Fruit fly (Drosophila melanogaster) whole organism, embryonic: ENCODE measurements around the gene CG31867.

Experiments
- Aef1 ChIP-seq: fragments of 200-800 bp; sonication (Bioruptor generic); IDR thresholded peaks from 3 replicates; pipeline ENCODE4 v1.3.6; 2022; ENCODE audit warnings: missing biosample characterization, missing genetic modification characterization
- B-H2 ChIP-seq: fragments of 200-800 bp; sonication (Bioruptor generic); optimal IDR thresholded peaks from 2 replicates; lab custom pipeline; 2018; ENCODE audit warnings: missing biosample characterization, mild to moderate bottlenecking, missing genetic modification characterization
- CG10267 ChIP-seq: fragments of 200-800 bp; sonication (Bioruptor generic); optimal IDR thresholded peaks from 2 replicates; lab custom pipeline; 2018; ENCODE audit warnings: missing biosample characterization, mild to moderate bottlenecking, missing genetic modification characterization, moderate library complexity
- CG10979 ChIP-seq: fragments of 200-800 bp; sonication (Bioruptor generic); optimal IDR thresholded peaks from 2 replicates; lab custom pipeline; 2018; ENCODE audit warnings: missing biosample characterization, mild to moderate bottlenecking, missing genetic modification characterization, moderate library complexity
- CG11504 ChIP-seq: fragments of 200-800 bp; sonication (Bioruptor generic); optimal IDR thresholded peaks from 3 replicates; lab custom pipeline; 2019; ENCODE audit warnings: missing biosample characterization, mild to moderate bottlenecking, missing genetic modification characterization, moderate library complexity
- CG12391 ChIP-seq: fragments of 200-800 bp; sonication (Bioruptor generic); optimal IDR thresholded peaks from 3 replicates; lab custom pipeline; 2018; ENCODE audit warnings: missing biosample characterization, mild to moderate bottlenecking, missing genetic modification characterization, moderate library complexity
- CG14710 ChIP-seq: fragments of 200-800 bp; sonication (Bioruptor generic); optimal IDR thresholded peaks from 3 replicates; lab custom pipeline; 2019; ENCODE audit warnings: missing biosample characterization, mild to moderate bottlenecking, missing genetic modification characterization, moderate library complexity
- CG15601 ChIP-seq: fragments of 200-800 bp; sonication (Bioruptor generic); optimal IDR thresholded peaks from 3 replicates; lab custom pipeline; 2019; ENCODE audit warnings: missing biosample characterization, mild to moderate bottlenecking, missing genetic modification characterization, moderate library complexity
- CG17385 ChIP-seq: fragments of 200-800 bp; sonication (Bioruptor generic); optimal IDR thresholded peaks from 3 replicates; lab custom pipeline; 2018; ENCODE audit warnings: missing biosample characterization, mild to moderate bottlenecking, missing genetic modification characterization
- CG18011 ChIP-seq: fragments of 200-800 bp; sonication (Bioruptor generic); optimal IDR thresholded peaks from 2 replicates; lab custom pipeline; 2017; ENCODE audit warnings: missing biosample characterization, missing genetic modification characterization, mild to moderate bottlenecking, moderate library complexity, missing genotype
- CG2199 ChIP-seq: fragments of 200-800 bp; sonication (Bioruptor generic); IDR thresholded peaks from 3 replicates; pipeline ENCODE4 v1.3.6; 2022; ENCODE audit warnings: missing biosample characterization, missing genetic modification characterization
- CG34224 ChIP-seq: fragments of 200-800 bp; sonication (Bioruptor generic); IDR thresholded peaks from 3 replicates; pipeline ENCODE4 v1.3.6; 2022; ENCODE audit warnings: missing biosample characterization, missing genetic modification characterization; ENCODE audit not compliant: partially characterized antibody
- CG34376 ChIP-seq: fragments of 200-800 bp; sonication (Bioruptor generic); optimal IDR thresholded peaks from 2 replicates; lab custom pipeline; 2018; ENCODE audit warnings: missing biosample characterization, mild to moderate bottlenecking, missing genetic modification characterization
- CG4730 ChIP-seq: fragments of 200-800 bp; sonication (Bioruptor generic); IDR thresholded peaks from 2 replicates; pipeline ENCODE4 v1.3.6; 2022; ENCODE audit warnings: missing biosample characterization, missing genetic modification characterization
- CG5180 ChIP-seq: fragments of 200-800 bp; sonication (Bioruptor generic); optimal IDR thresholded peaks from 3 replicates; lab custom pipeline; 2017; ENCODE audit warnings: missing biosample characterization, missing genetic modification characterization, mild to moderate bottlenecking, moderate library complexity, missing genetic modification reagents
- CG6813 ChIP-seq: fragments of 200-800 bp; sonication (Bioruptor generic); optimal IDR thresholded peaks from 2 replicates; lab custom pipeline; 2017; ENCODE audit warnings: missing biosample characterization, missing genetic modification characterization, mild to moderate bottlenecking, moderate library complexity, missing genetic modification reagents
- CG8281 ChIP-seq: fragments of 200-800 bp; sonication (Bioruptor generic); optimal IDR thresholded peaks from 2 replicates; lab custom pipeline; 2018; ENCODE audit warnings: missing biosample characterization, mild to moderate bottlenecking, missing genetic modification characterization, moderate library complexity
- CoRest ChIP-seq: fragments of 200-800 bp; sonication (Bioruptor generic); optimal IDR thresholded peaks from 3 replicates; lab custom pipeline; 2018; ENCODE audit warnings: missing biosample characterization, mild to moderate bottlenecking, missing genetic modification characterization, moderate library complexity
- CrebB ChIP-seq: fragments of 200-800 bp; sonication (Bioruptor generic); optimal IDR thresholded peaks from 3 replicates; lab custom pipeline; 2018; ENCODE audit warnings: missing biosample characterization, mild to moderate bottlenecking, missing genetic modification characterization
- D19B ChIP-seq: fragments of 200-800 bp; sonication (Bioruptor generic); optimal IDR thresholded peaks from 2 replicates; lab custom pipeline; 2017; ENCODE audit warnings: missing biosample characterization, mild to moderate bottlenecking, missing genetic modification characterization
- NC2α ChIP-seq: fragments of 200-800 bp; sonication (Bioruptor generic); optimal IDR thresholded peaks from 2 replicates; lab custom pipeline; 2016; ENCODE audit warnings: missing biosample characterization, missing genetic modification characterization
- NfI ChIP-seq: fragments of 200-800 bp; sonication (Bioruptor generic); optimal IDR thresholded peaks from 3 replicates; lab custom pipeline; 2018; ENCODE audit warnings: missing biosample characterization, mild to moderate bottlenecking, missing genetic modification characterization, moderate library complexity
- Oli ChIP-seq: fragments of 200-800 bp; sonication (Bioruptor generic); optimal IDR thresholded peaks from 2 replicates; lab custom pipeline; 2018; ENCODE audit warnings: missing biosample characterization, mild to moderate bottlenecking, missing genetic modification characterization, moderate library complexity
- Ptx1 ChIP-seq: fragments of 200-800 bp; sonication (Bioruptor generic); IDR thresholded peaks from 2 replicates; pipeline ENCODE4 v1.3.6; 2022; ENCODE audit warnings: missing biosample characterization, missing genetic modification characterization
- Rx ChIP-seq: fragments of 200-800 bp; sonication (Bioruptor generic); IDR thresholded peaks from 2 replicates; pipeline ENCODE4 v1.3.6; 2022; ENCODE audit warnings: missing biosample characterization, missing genetic modification characterization
- Tbp ChIP-seq: fragments of >200 bp; optimal IDR thresholded peaks from 2 replicates; lab custom pipeline; 2018; ENCODE audit warnings: missing biosample characterization, missing genetic modification characterization
- ara ChIP-seq: fragments of 200-800 bp; sonication (Bioruptor generic); IDR thresholded peaks from 2 replicates; pipeline ENCODE4 v1.3.6; 2022; ENCODE audit warnings: missing biosample characterization, missing genetic modification characterization
- ato ChIP-seq: fragments of 200-800 bp; sonication (Bioruptor generic); IDR thresholded peaks from 2 replicates; pipeline ENCODE4 v1.3.6; 2022; ENCODE audit warnings: missing biosample characterization, missing genetic modification characterization; ENCODE audit not compliant: partially characterized antibody
- chinmo ChIP-seq: fragments of 200-800 bp; sonication (Bioruptor generic); IDR thresholded peaks from 4 replicates; pipeline ENCODE4 v1.3.6; 2022; ENCODE audit warnings: missing biosample characterization, missing genetic modification characterization; ENCODE audit not compliant: partially characterized antibody
- croc ChIP-seq: fragments of 200-800 bp; sonication (Bioruptor generic); conservative IDR thresholded peaks from 3 replicates; pipeline ENCODE4 v1.3.6; 2022; ENCODE audit warnings: missing biosample characterization, missing genetic modification characterization
- crol ChIP-seq: fragments of 200-800 bp; sonication (Bioruptor generic); IDR thresholded peaks from 2 replicates; pipeline ENCODE4 v1.3.6; 2022; ENCODE audit warnings: missing biosample characterization, missing genetic modification characterization
- dpn ChIP-seq, 2 experiments: fragments of 200-800 bp; sonication (Bioruptor generic); optimal IDR thresholded peaks; 3 replicates each; lab custom pipeline; 2016; ENCODE audit warnings: missing biosample characterization in 2 of 2, missing genetic modification characterization in 2 of 2
- fd3F ChIP-seq: fragments of 200-800 bp; sonication (Bioruptor generic); optimal IDR thresholded peaks from 2 replicates; lab custom pipeline; 2018; ENCODE audit warnings: missing biosample characterization, mild to moderate bottlenecking, missing genetic modification characterization, moderate library complexity
- gfzf ChIP-seq: fragments of 200-800 bp; sonication (Bioruptor generic); optimal IDR thresholded peaks from 2 replicates; lab custom pipeline; 2016; ENCODE audit warnings: missing biosample characterization, mild to moderate bottlenecking, missing genetic modification characterization, moderate library complexity
- grau ChIP-seq: fragments of 200-800 bp; optimal IDR thresholded peaks from 3 replicates; lab custom pipeline; 2019; ENCODE audit warnings: missing biosample characterization, mild to moderate bottlenecking, missing genetic modification characterization, moderate library complexity
- insv ChIP-seq, 2 experiments: fragments of 200-800 bp; sonication (Bioruptor generic); optimal IDR thresholded peaks; 3 replicates each; lab custom pipeline; 2016 to 2018; ENCODE audit warnings: missing biosample characterization in 2 of 2, missing genetic modification characterization in 2 of 2
- lola ChIP-seq, 3 experiments: fragments of >200 bp in 2 of 3; fragments of 200-800 bp in 1 of 3; sonication (Bioruptor generic) in 1 of 3; optimal IDR thresholded peaks; 2 replicates each; lab custom pipeline; 2017 to 2019; ENCODE audit warnings: missing biosample characterization in 3 of 3, missing genetic modification characterization in 3 of 3, mild to moderate bottlenecking in 1 of 3, moderate library complexity in 1 of 3
- nau ChIP-seq: fragments of 200-800 bp; sonication (Bioruptor generic); optimal IDR thresholded peaks from 3 replicates; lab custom pipeline; 2017; ENCODE audit warnings: missing biosample characterization, mild to moderate bottlenecking, missing genetic modification characterization, missing genetic modification reagents
- onecut ChIP-seq: fragments of 200-800 bp; sonication (Bioruptor generic); IDR thresholded peaks from 2 replicates; pipeline ENCODE4 v1.3.6; 2022; ENCODE audit warnings: missing biosample characterization, missing genetic modification characterization
- p53 ChIP-seq: fragments of 200-800 bp; sonication (Bioruptor generic); optimal IDR thresholded peaks from 2 replicates; lab custom pipeline; 2016; ENCODE audit warnings: missing biosample characterization, missing genetic modification characterization
- pho ChIP-seq: fragments of 200-800 bp; sonication (Bioruptor generic); optimal IDR thresholded peaks from 2 replicates; lab custom pipeline; 2016; ENCODE audit warnings: missing biosample characterization, missing genetic modification characterization
- pzg ChIP-seq: fragments of 200-800 bp; sonication (Bioruptor generic); optimal IDR thresholded peaks from 3 replicates; lab custom pipeline; 2018; ENCODE audit warnings: missing biosample characterization, mild to moderate bottlenecking, missing genetic modification characterization, moderate library complexity
- ro ChIP-seq: fragments of 200-800 bp; sonication (Bioruptor generic); IDR thresholded peaks from 2 replicates; pipeline ENCODE4 v1.3.6; 2022; ENCODE audit warnings: missing biosample characterization, missing genetic modification characterization
- sc ChIP-seq, 3 experiments: fragments of >200 bp in 2 of 3; fragments of 200-800 bp in 1 of 3; sonication (Bioruptor generic) in 1 of 3; optimal IDR thresholded peaks; 2 replicates in 2 of 3; 3 replicates in 1 of 3; lab custom pipeline; 2017; ENCODE audit warnings: mild to moderate bottlenecking in 1 of 3, missing biosample characterization in 1 of 3, missing genetic modification characterization in 1 of 3, missing genetic modification reagents in 1 of 3
- seq ChIP-seq: fragments of 200-800 bp; sonication (Bioruptor generic); IDR thresholded peaks from 2 replicates; pipeline ENCODE4 v1.3.6; 2022; ENCODE audit warnings: missing biosample characterization, missing genetic modification characterization
- stc ChIP-seq: fragments of 200-800 bp; sonication (Bioruptor generic); IDR thresholded peaks from 2 replicates; pipeline ENCODE4 v1.3.6; 2022; ENCODE audit warnings: missing biosample characterization, missing genetic modification characterization
- vfl ChIP-seq: fragments of 200-800 bp; sonication (Bioruptor generic); optimal IDR thresholded peaks from 2 replicates; lab custom pipeline; 2016; ENCODE audit warnings: missing biosample characterization, missing genetic modification characterization
- zen ChIP-seq: fragments of 200-800 bp; sonication (Bioruptor generic); optimal IDR thresholded peaks from 3 replicates; lab custom pipeline; 2018; ENCODE audit warnings: missing biosample characterization, mild to moderate bottlenecking, missing genetic modification characterization, moderate library complexity

Gene CG31867

dm6 chr2L:11113011-11113528 is 32.1 kb downstream of the CG31867 start, which contains the start of gene Idua (continued):
- TF ChIP-seq Tbp (GFP tag; lab: Kevin White, UChicago), result no peak
- TF ChIP-seq CG34376, result peak; percentile 75
- TF ChIP-seq B-H2 (GFP tag; lab: Kevin White, UChicago), result peak; percentile 57
- peak; percentile 78 for TF ChIP-seq Oli (tag; lab: Kevin White, UChicago)
- no peak for TF ChIP-seq CG34224 (GFP tag; lab: Robert Waterston, UW)
- peak; percentile 83 for TF ChIP-seq grau (tag; lab: Kevin White, UChicago)
- peak; percentile 32 for TF ChIP-seq vfl (GFP tag; lab: Kevin White, UChicago)
- TF ChIP-seq CG12391 (tag; lab: Kevin White, UChicago), result peak; percentile 69
- TF ChIP-seq Rx (GFP tag; lab: Robert Waterston, UW), result peak; percentile 22; the same call in 1 of the 2 replicates
- TF ChIP-seq ato (GFP tag; lab: Robert Waterston, UW), result no peak
- no peak for TF ChIP-seq CG5180 (GFP tag; lab: Kevin White, UChicago)
- TF ChIP-seq CoRest (tag; lab: Kevin White, UChicago), result peak; percentile 81
- no peak for TF ChIP-seq pzg (GFP tag; lab: Kevin White, UChicago)
- peak; percentile 41 for TF ChIP-seq CG18011 (GFP tag; lab: Kevin White, UChicago)
- TF ChIP-seq gfzf (GFP tag; lab: Kevin White, UChicago), result no peak
- peak; percentile 50 for TF ChIP-seq CrebB
- peak; percentile 28 for TF ChIP-seq pho
- peak; percentile 59 for TF ChIP-seq onecut (GFP tag; lab: Robert Waterston, UW)
- TF ChIP-seq sc (optimal IDR thresholded peaks at IDR 0.05; lab: Kevin White, UChicago), result no peak
- TF ChIP-seq sc (GFP tag; optimal IDR thresholded peaks at IDR 0.05; lab: Kevin White, UChicago), result peak; percentile 17
- TF ChIP-seq chinmo (GFP tag; lab: Robert Waterston, UW), result 0 out of 4 replicates have a peak, but pooled peaks have one; percentile 48
- TF ChIP-seq NfI, result peak; percentile 69
- TF ChIP-seq CG14710, result peak; percentile 48
- no peak for TF ChIP-seq nau
- TF ChIP-seq croc (GFP tag; lab: Robert Waterston, UW), result peak; percentile 60; the same call in 2 of the 3 replicates
- TF ChIP-seq stc (GFP tag; lab: Robert Waterston, UW), result peak; percentile 67
- no peak for TF ChIP-seq ro (GFP tag; lab: Robert Waterston, UW)
- TF ChIP-seq p53, result no peak
- TF ChIP-seq CG10979 (tag; lab: Kevin White, UChicago), result peak; percentile 73
- TF ChIP-seq CG8281 (tag; lab: Kevin White, UChicago), result peak; percentile 31
- TF ChIP-seq CG2199 (GFP tag; lab: Robert Waterston, UW), result no peak
- peak; percentile 47; the same call in 2 of the 3 replicates for TF ChIP-seq Aef1 (GFP tag; lab: Robert Waterston, UW)
- TF ChIP-seq zen (tag; lab: Kevin White, UChicago), result no peak
- TF ChIP-seq D19B (GFP tag; lab: Kevin White, UChicago), result peak; percentile 33
- TF ChIP-seq CG15601 (tag; lab: Kevin White, UChicago), result peak; percentile 67
- peak; percentile 24; the same call in 1 of the 2 replicates for TF ChIP-seq CG4730 (GFP tag; lab: Robert Waterston, UW)
- peak; percentile 66 for TF ChIP-seq Ptx1 (GFP tag; lab: Robert Waterston, UW)
- TF ChIP-seq CG6813 (GFP tag; lab: Kevin White, UChicago), result peak; percentile 74
- TF ChIP-seq ara (GFP tag; lab: Robert Waterston, UW), result 0 out of 2 replicates have a peak, but pooled peaks have one; percentile 3
- peak in 1 of 2 experiments; percentile 19 for TF ChIP-seq insv (GFP tag; optimal IDR thresholded peaks at IDR 0.05; lab: Kevin White, UChicago)
- no peak for TF ChIP-seq crol (GFP tag; lab: Robert Waterston, UW)
- no peak for TF ChIP-seq CG11504 (tag; lab: Kevin White, UChicago)
- TF ChIP-seq NC2α (GFP tag; lab: Kevin White, UChicago), result no peak
- peak in 1 of 3 experiments; percentile 36 for TF ChIP-seq lola (GFP tag; optimal IDR thresholded peaks at IDR 0.05; lab: Kevin White, UChicago)
- peak; percentile 53 for TF ChIP-seq fd3F (GFP tag; lab: Kevin White, UChicago)
- peak; percentile 73 for TF ChIP-seq CG17385
- peak; percentile 66 for TF ChIP-seq CG10267 (tag; lab: Kevin White, UChicago)
- peak in 1 of 2 experiments; percentile 62 for TF ChIP-seq dpn (GFP tag; optimal IDR thresholded peaks at IDR 0.05; lab: Kevin White, UChicago)
- TF ChIP-seq seq (GFP tag; lab: Robert Waterston, UW), result peak; percentile 63; the same call in 1 of the 2 replicates
